Fruit fly (Drosophila melanogaster) whole organism, embryonic: ENCODE results near the gene Atg14.

Source experiments
- CG10543 ChIP-seq: fragments of 200-800 bp; sonication (Bioruptor generic); optimal IDR thresholded peaks from 3 replicates; lab custom pipeline; 2017; ENCODE audit warnings: missing biosample characterization, mild to moderate bottlenecking, missing genetic modification characterization, moderate library complexity
- CG12659 ChIP-seq: fragments of 200-800 bp; sonication (Bioruptor generic); optimal IDR thresholded peaks from 3 replicates; lab custom pipeline; 2017; ENCODE audit warnings: mild to moderate bottlenecking, missing biosample characterization, missing genetic modification reagents, missing genetic modification characterization
- CG17361 ChIP-seq: fragments of 200-800 bp; sonication (Bioruptor generic); IDR thresholded peaks from 3 replicates; pipeline ENCODE4 v1.3.6; 2022; ENCODE audit warnings: missing biosample characterization, missing genetic modification characterization
- CG18599 ChIP-seq: fragments of 200-800 bp; sonication (Bioruptor generic); optimal IDR thresholded peaks from 3 replicates; lab custom pipeline; 2017; ENCODE audit warnings: missing biosample characterization, missing genetic modification characterization, mild to moderate bottlenecking, moderate library complexity, missing genetic modification reagents
- CG2199 ChIP-seq: fragments of 200-800 bp; sonication (Bioruptor generic); IDR thresholded peaks from 3 replicates; pipeline ENCODE4 v1.3.6; 2022; ENCODE audit warnings: missing biosample characterization, missing genetic modification characterization
- CG34376 ChIP-seq: fragments of 200-800 bp; sonication (Bioruptor generic); optimal IDR thresholded peaks from 2 replicates; lab custom pipeline; 2018; ENCODE audit warnings: missing biosample characterization, mild to moderate bottlenecking, missing genetic modification characterization
- CG42726 ChIP-seq: fragments of 200-800 bp; sonication (Bioruptor generic); IDR thresholded peaks from 2 replicates; pipeline ENCODE4 v1.3.6; 2022; ENCODE audit warnings: missing biosample characterization, missing genetic modification characterization; ENCODE audit not compliant: partially characterized antibody
- CG4360 ChIP-seq: fragments of 200-800 bp; sonication (Bioruptor generic); IDR thresholded peaks from 2 replicates; pipeline ENCODE4 v1.3.6; 2022; ENCODE audit warnings: missing biosample characterization, missing genetic modification characterization
- CG6791 ChIP-seq: fragments of 200-800 bp; sonication (Bioruptor generic); IDR thresholded peaks from 3 replicates; pipeline ENCODE4 v1.3.6; 2022; ENCODE audit warnings: missing biosample characterization, missing genetic modification characterization; ENCODE audit not compliant: partially characterized antibody
- CoRest ChIP-seq: fragments of 200-800 bp; sonication (Bioruptor generic); optimal IDR thresholded peaks from 3 replicates; lab custom pipeline; 2018; ENCODE audit warnings: missing biosample characterization, mild to moderate bottlenecking, missing genetic modification characterization, moderate library complexity
- D19B ChIP-seq: fragments of 200-800 bp; sonication (Bioruptor generic); optimal IDR thresholded peaks from 2 replicates; lab custom pipeline; 2017; ENCODE audit warnings: missing biosample characterization, mild to moderate bottlenecking, missing genetic modification characterization
- Dbx ChIP-seq: fragments of 200-800 bp; sonication (Bioruptor generic); IDR thresholded peaks from 3 replicates; pipeline ENCODE4 v1.3.6; 2022; ENCODE audit warnings: missing biosample characterization, missing genetic modification characterization
- Dfd ChIP-seq, 2 experiments: fragments of >200 bp; optimal IDR thresholded peaks; 2 replicates each; lab custom pipeline; 2017; ENCODE audit warnings: missing biosample characterization in 2 of 2, missing genetic modification characterization in 2 of 2
- Elba2 ChIP-seq: fragments of 200-800 bp; sonication (Bioruptor generic); optimal IDR thresholded peaks from 3 replicates; lab custom pipeline; 2016; ENCODE audit warnings: missing biosample characterization, missing genetic modification characterization
- GATAe ChIP-seq: fragments of 200-800 bp; sonication (Bioruptor generic); conservative IDR thresholded peaks from 2 replicates; pipeline ENCODE4 v1.3.6; 2022; ENCODE audit warnings: missing biosample characterization, missing genetic modification characterization
- HLHmδ ChIP-seq: fragments of 200-800 bp; sonication (Bioruptor generic); optimal IDR thresholded peaks from 2 replicates; lab custom pipeline; 2018; ENCODE audit warnings: missing biosample characterization, mild to moderate bottlenecking, missing genetic modification characterization, moderate library complexity
- Hey ChIP-seq: fragments of 200-800 bp; sonication (Bioruptor generic); optimal IDR thresholded peaks from 3 replicates; lab custom pipeline; 2018; ENCODE audit warnings: missing biosample characterization, mild to moderate bottlenecking, missing genetic modification characterization
- HmgZ ChIP-seq: fragments of 200-800 bp; sonication (Bioruptor generic); optimal IDR thresholded peaks from 2 replicates; lab custom pipeline; 2018; ENCODE audit warnings: missing biosample characterization, mild to moderate bottlenecking, missing genetic modification characterization
- Hr3 ChIP-seq: fragments of 200-800 bp; sonication (Bioruptor generic); optimal IDR thresholded peaks from 3 replicates; lab custom pipeline; 2016; ENCODE audit warnings: missing biosample characterization, missing genetic modification characterization
- Jarid2 ChIP-seq: fragments of 200-800 bp; sonication (Bioruptor generic); optimal IDR thresholded peaks from 3 replicates; lab custom pipeline; 2017; ENCODE audit warnings: mild to moderate bottlenecking, missing biosample characterization, missing genetic modification reagents, missing genetic modification characterization
- Nf-YA ChIP-seq: fragments of 200-800 bp; sonication (Bioruptor generic); IDR thresholded peaks from 2 replicates; pipeline ENCODE4 v1.3.6; 2022; ENCODE audit warnings: missing biosample characterization, missing genetic modification characterization
- Pdp1 ChIP-seq, 2 experiments: fragments of 200-800 bp; sonication (Bioruptor generic); optimal IDR thresholded peaks; 3 replicates each; lab custom pipeline; 2016; ENCODE audit warnings: missing biosample characterization in 2 of 2, missing genetic modification characterization in 2 of 2, mild to moderate bottlenecking in 1 of 2, moderate library complexity in 1 of 2
- Vsx1 ChIP-seq: fragments of 200-800 bp; sonication (Bioruptor generic); optimal IDR thresholded peaks from 2 replicates; lab custom pipeline; 2017; ENCODE audit warnings: missing biosample characterization, mild to moderate bottlenecking, missing genetic modification characterization, missing genetic modification reagents
- ab ChIP-seq: fragments of 200-800 bp; sonication (Bioruptor generic); optimal IDR thresholded peaks from 2 replicates; lab custom pipeline; 2016; ENCODE audit warnings: missing biosample characterization, missing genetic modification characterization
- al ChIP-seq: fragments of 200-800 bp; sonication (Bioruptor generic); IDR thresholded peaks from 2 replicates; pipeline ENCODE4 v1.3.6; 2022; ENCODE audit warnings: missing biosample characterization, missing genetic modification characterization
- btn ChIP-seq: fragments of 200-800 bp; sonication (Bioruptor generic); optimal IDR thresholded peaks from 2 replicates; lab custom pipeline; 2016; ENCODE audit warnings: missing biosample characterization, missing genetic modification characterization
- cas ChIP-seq: fragments of 200-800 bp; sonication (Bioruptor generic); IDR thresholded peaks from 2 replicates; pipeline ENCODE4 v1.3.6; 2022; ENCODE audit warnings: missing biosample characterization, missing genetic modification characterization
- chm ChIP-seq: fragments of 200-800 bp; sonication (Bioruptor generic); IDR thresholded peaks from 2 replicates; pipeline ENCODE4 v1.3.6; 2022; ENCODE audit warnings: missing biosample characterization, missing genetic modification characterization
- ci ChIP-seq: fragments of 200-800 bp; sonication (Bioruptor generic); IDR thresholded peaks from 3 replicates; pipeline ENCODE4 v1.3.6; 2022; ENCODE audit warnings: missing biosample characterization, missing genetic modification characterization
- dan ChIP-seq: fragments of 200-800 bp; sonication (Bioruptor generic); IDR thresholded peaks from 2 replicates; pipeline ENCODE4 v1.3.6; 2022; ENCODE audit warnings: missing biosample characterization, missing genetic modification characterization
- exex ChIP-seq: fragments of 200-800 bp; sonication (Bioruptor generic); optimal IDR thresholded peaks from 4 replicates; lab custom pipeline; 2018; ENCODE audit warnings: missing biosample characterization, mild to moderate bottlenecking, missing genetic modification characterization, moderate library complexity
- grn ChIP-seq: fragments of 200-800 bp; sonication (Bioruptor generic); optimal IDR thresholded peaks from 3 replicates; lab custom pipeline; 2017; ENCODE audit warnings: missing biosample characterization, missing genetic modification characterization
- gro ChIP-seq: fragments of 200-800 bp; sonication (Bioruptor generic); optimal IDR thresholded peaks from 2 replicates; lab custom pipeline; 2016; ENCODE audit warnings: missing biosample characterization, missing genetic modification characterization
- jing ChIP-seq: fragments of 200-800 bp; sonication (Bioruptor generic); optimal IDR thresholded peaks from 2 replicates; lab custom pipeline; 2018; ENCODE audit warnings: missing biosample characterization, mild to moderate bottlenecking, missing genetic modification characterization
- lab ChIP-seq: fragments of 200-800 bp; sonication (Bioruptor generic); optimal IDR thresholded peaks from 3 replicates; lab custom pipeline; 2017; ENCODE audit warnings: missing biosample characterization, missing genetic modification characterization, mild to moderate bottlenecking, moderate library complexity, missing genetic modification reagents
- mam ChIP-seq: fragments of 200-800 bp; sonication (Bioruptor generic); optimal IDR thresholded peaks from 3 replicates; lab custom pipeline; 2016; ENCODE audit warnings: missing biosample characterization, missing genetic modification characterization
- mirr ChIP-seq: fragments of 200-800 bp; sonication (Bioruptor generic); optimal IDR thresholded peaks from 3 replicates; lab custom pipeline; 2018; ENCODE audit warnings: missing biosample characterization, mild to moderate bottlenecking, missing genetic modification characterization
- otp ChIP-seq: fragments of 200-800 bp; sonication (Bioruptor generic); IDR thresholded peaks from 3 replicates; pipeline ENCODE4, ENCODE4 v1.3.6; 2022; ENCODE audit warnings: missing biosample characterization, missing genetic modification characterization
- sens-2 ChIP-seq: fragments of 200-800 bp; sonication (Bioruptor generic); IDR thresholded peaks from 2 replicates; pipeline ENCODE4 v1.3.6; 2022; ENCODE audit warnings: missing biosample characterization, missing genetic modification characterization
- sim ChIP-seq: fragments of 200-800 bp; sonication (Bioruptor generic); IDR thresholded peaks from 2 replicates; pipeline ENCODE4 v1.3.6; 2022; ENCODE audit warnings: missing biosample characterization, missing genetic modification characterization
- sima ChIP-seq: fragments of 200-800 bp; sonication (Bioruptor generic); optimal IDR thresholded peaks from 2 replicates; lab custom pipeline; 2016; ENCODE audit warnings: missing biosample characterization, missing genetic modification characterization
- slbo ChIP-seq: fragments of 200-800 bp; sonication (Bioruptor generic); IDR thresholded peaks from 2 replicates; pipeline ENCODE4 v1.3.6; 2022; ENCODE audit warnings: missing biosample characterization, missing genetic modification characterization
- sna ChIP-seq: fragments of 200-800 bp; sonication (Bioruptor generic); IDR thresholded peaks from 2 replicates; pipeline ENCODE4 v1.3.6; 2022; ENCODE audit warnings: missing biosample characterization, missing genetic modification characterization; ENCODE audit not compliant: partially characterized antibody
- sug ChIP-seq: fragments of 200-800 bp; optimal IDR thresholded peaks from 2 replicates; lab custom pipeline; 2019; ENCODE audit warnings: missing biosample characterization, mild to moderate bottlenecking, missing genetic modification characterization, moderate library complexity
- trem ChIP-seq: fragments of 200-800 bp; optimal IDR thresholded peaks from 3 replicates; lab custom pipeline; 2019; ENCODE audit warnings: missing biosample characterization, mild to moderate bottlenecking, missing genetic modification characterization, moderate library complexity
- vnd ChIP-seq: fragments of 200-800 bp; sonication (Bioruptor generic); IDR thresholded peaks from 3 replicates; pipeline ENCODE4 v1.3.6; 2022; ENCODE audit warnings: missing biosample characterization, missing genetic modification characterization; ENCODE audit not compliant: partially characterized antibody
- vvl ChIP-seq: fragments of 200-800 bp; sonication (Bioruptor generic); IDR thresholded peaks from 2 replicates; pipeline ENCODE4 v1.3.6; 2022; ENCODE audit warnings: missing biosample characterization, missing genetic modification characterization

Atg14 gene

DNA sequence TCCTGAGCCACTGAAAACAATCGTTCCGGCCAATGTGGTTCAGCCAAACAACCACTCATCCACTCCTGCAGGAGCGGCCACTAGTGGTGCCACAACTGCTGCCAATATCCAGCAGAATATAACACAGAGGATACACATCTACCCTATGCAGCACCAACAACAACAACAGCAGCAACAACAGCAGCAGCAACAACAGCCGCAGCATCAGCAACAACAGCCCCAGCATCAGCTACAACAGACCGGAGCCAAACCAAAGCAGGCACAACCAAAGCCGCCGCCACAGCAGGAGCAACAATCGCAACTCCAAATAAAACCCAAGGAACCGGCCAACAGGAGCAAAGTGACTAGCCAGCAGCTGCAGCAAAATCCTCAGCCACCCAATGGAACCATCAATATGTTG is 13.0 kb upstream of the Atg14 start:
- TF ChIP-seq CG4360 (0 out of 2 replicates have a peak, but pooled peaks have one; percentile 35), Dfd (GFP tag; optimal IDR thresholded peaks at IDR 0.05; lab: Kevin White, UChicago) (peak in 1 of 2 experiments; percentile 66), Dbx (GFP tag; lab: Robert Waterston, UW) (no peak)

DNA sequence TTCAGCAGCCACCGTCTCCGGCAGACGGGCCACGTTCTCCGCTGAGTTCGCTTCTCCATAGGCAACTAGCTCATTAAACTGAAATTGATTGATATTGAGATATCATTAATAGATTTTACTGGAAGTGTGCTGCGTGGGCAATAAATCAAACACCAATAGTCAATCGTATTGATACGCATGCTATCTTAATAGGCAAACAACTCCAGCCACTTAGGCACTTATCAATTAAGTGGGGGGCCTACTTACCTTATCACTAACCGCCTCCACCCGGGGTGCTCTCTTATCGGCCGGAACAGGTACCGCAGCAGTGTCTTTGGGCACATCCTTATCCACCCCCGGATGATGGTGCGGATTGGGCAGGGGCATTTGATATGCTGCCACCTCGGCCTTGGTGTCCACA is 4.4 kb upstream of the Atg14 start:
- 0 out of 3 replicates have a peak, but pooled peaks have one; percentile 48 for TF ChIP-seq vnd (GFP tag; lab: Robert Waterston, UW)
- TF ChIP-seq Dbx (GFP tag; lab: Robert Waterston, UW), result no peak
- TF ChIP-seq ci (GFP tag; lab: Robert Waterston, UW), result 0 out of 3 replicates have a peak, but pooled peaks have one; percentile 19
- peak; percentile 38 for TF ChIP-seq CG10543
- 0 out of 3 replicates have a peak, but pooled peaks have one; percentile 22 for TF ChIP-seq otp (GFP tag; lab: Robert Waterston, UW)
- TF ChIP-seq sug (tag; lab: Kevin White, UChicago), result peak; percentile 99
- no peak for TF ChIP-seq slbo
- TF ChIP-seq gro, result peak; percentile 88
- peak; percentile 87; the same call in 1 of the 2 replicates for TF ChIP-seq GATAe (GFP tag; lab: Robert Waterston, UW)
- peak; percentile 90 for TF ChIP-seq lab
- TF ChIP-seq mirr (GFP tag; lab: Kevin White, UChicago), result peak; percentile 97
- TF ChIP-seq sima, result no peak
- TF ChIP-seq CG18599 (GFP tag; lab: Kevin White, UChicago), result peak; percentile 74
- TF ChIP-seq Hey (tag; lab: Kevin White, UChicago), result peak; percentile 98
- TF ChIP-seq exex (tag; lab: Kevin White, UChicago), result peak; percentile 100
- TF ChIP-seq grn (GFP tag; lab: Kevin White, UChicago), result peak; percentile 97
- TF ChIP-seq sens-2 (GFP tag; lab: Robert Waterston, UW), result 0 out of 2 replicates have a peak, but pooled peaks have one; percentile 20
- peak; percentile 1 for TF ChIP-seq HmgZ (tag; lab: Kevin White, UChicago)
- peak; percentile 99 for TF ChIP-seq Vsx1
- TF ChIP-seq Hr3, result no peak
- TF ChIP-seq Jarid2 (GFP tag; lab: Kevin White, UChicago), result peak; percentile 29
- no peak for TF ChIP-seq dan (GFP tag; lab: Robert Waterston, UW)
- TF ChIP-seq CG34376 (GFP tag; lab: Kevin White, UChicago), result peak; percentile 70

DNA sequence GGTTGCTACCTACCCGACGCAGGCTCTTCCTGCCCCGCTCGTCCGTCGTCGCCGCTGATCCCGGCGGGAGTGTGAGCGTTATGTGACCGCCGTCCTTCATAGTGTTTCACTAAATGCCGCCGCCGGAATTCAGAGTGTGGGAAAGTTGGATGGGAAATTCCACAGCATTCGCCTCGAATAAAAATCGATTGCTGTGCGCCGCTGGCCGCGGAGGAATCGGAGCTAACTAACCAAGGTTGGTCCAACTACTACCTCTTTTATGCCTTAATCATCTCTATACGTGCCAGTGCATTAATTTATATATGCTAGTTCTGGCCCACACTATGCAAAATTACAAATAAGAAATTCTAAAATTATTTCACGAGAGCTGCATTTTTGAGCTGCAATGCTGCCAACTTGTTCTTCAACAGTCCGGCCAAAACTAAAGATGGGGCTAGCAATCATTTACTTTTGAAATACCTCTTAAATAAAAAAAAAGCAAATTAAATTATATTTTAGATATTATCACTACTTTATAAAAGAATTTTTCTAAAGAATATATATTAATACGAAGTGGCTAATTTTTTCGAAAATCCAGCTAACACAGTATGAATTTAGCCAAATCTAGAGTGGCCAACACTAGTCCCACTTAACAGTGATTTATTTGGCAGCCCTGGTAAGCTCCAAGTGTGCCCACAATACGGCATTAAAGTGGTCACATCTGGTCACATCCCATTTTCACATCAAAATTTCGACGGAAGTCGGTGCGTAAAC is 3.6 kb upstream of the Atg14 start, which contains the start of the genes alpha-Man-Ib and Pdhb:
alpha-Man-Ib (minus strand) TSS at position 425 of the 753 bp plus-strand sequence.
Pdhb (plus strand) TSS at position 674 of the 753 bp plus-strand sequence.
- TF ChIP-seq vvl (GFP tag; lab: Robert Waterston, UW) (peak; percentile 87), chm (GFP tag; lab: Robert Waterston, UW) (0 out of 2 replicates have a peak, but pooled peaks have one; percentile 34), CG12659 (GFP tag; lab: Kevin White, UChicago) (peak; percentile 92), HLHmδ (GFP tag; lab: Kevin White, UChicago) (no peak), CG42726 (GFP tag; lab: Robert Waterston, UW) (no peak), sna (GFP tag; lab: Robert Waterston, UW) (no peak), al (peak; percentile 85), Dfd (GFP tag; optimal IDR thresholded peaks at IDR 0.05; lab: Kevin White, UChicago) (no peak), Pdp1 (GFP tag; optimal IDR thresholded peaks at IDR 0.05; lab: Kevin White, UChicago) (peak in 1 of 2 experiments; percentile 55), CG6791 (GFP tag; lab: Robert Waterston, UW) (no peak), cas (GFP tag; lab: Robert Waterston, UW) (peak; percentile 76), ab (GFP tag; lab: Kevin White, UChicago) (no peak), Elba2 (GFP tag; lab: Kevin White, UChicago) (peak; percentile 69), jing (no peak), CoRest (tag; lab: Kevin White, UChicago) (peak; percentile 92), trem (tag; lab: Kevin White, UChicago) (peak; percentile 99), CG2199 (GFP tag; lab: Robert Waterston, UW) (no peak), CG17361 (GFP tag; lab: Robert Waterston, UW) (peak; percentile 11), Nf-YA (GFP tag; lab: Robert Waterston, UW) (0 out of 2 replicates have a peak, but pooled peaks have one; percentile 45), mam (GFP tag; lab: Kevin White, UChicago) (peak; percentile 74), btn (GFP tag; lab: Kevin White, UChicago) (no peak), sim (GFP tag; lab: Robert Waterston, UW) (no peak), D19B (GFP tag; lab: Kevin White, UChicago) (peak; percentile 50)
